Worm (Caenorhabditis elegans) whole organism, L3 larva: ENCODE data around the gene F35E8.10.

Experiments
- R02D3.7 ChIP-seq: fragments of 150-350 bp; optimal IDR thresholded peaks from 2 replicates; lab custom pipeline; 2014; ENCODE audit warnings: missing biosample characterization, missing genetic modification characterization
- aly-2 ChIP-seq: fragments of 150-350 bp; optimal IDR thresholded peaks from 2 replicates; lab custom pipeline; 2014; ENCODE audit warnings: missing biosample characterization, missing genetic modification characterization
- elt-1 ChIP-seq: fragments of 150-350 bp; optimal IDR thresholded peaks from 2 replicates; lab custom pipeline; 2014; ENCODE audit warnings: missing biosample characterization, missing genetic modification characterization
- eor-1 ChIP-seq, 2 experiments: fragments of 150-350 bp; optimal IDR thresholded peaks; 2 replicates each; lab custom pipeline; 2014 to 2018; ENCODE audit warnings: missing biosample characterization in 2 of 2, missing genetic modification characterization in 2 of 2
- lin-39 ChIP-seq: fragments of 150-350 bp; optimal IDR thresholded peaks from 2 replicates; lab custom pipeline; 2018; ENCODE audit warnings: missing biosample characterization, missing genetic modification reagents, missing genetic modification characterization
- nfya-1 ChIP-seq: sonication (generic microtip); optimal IDR thresholded peaks from 2 replicates; lab custom pipeline; 2017; ENCODE audit warnings: missing genetic modification characterization, mild to moderate bottlenecking, missing compliant biosample characterization, antibody characterized with exemption, moderate library complexity; ENCODE audit not compliant: insufficient read depth
- nhr-11 ChIP-seq: fragments of 150-350 bp; optimal IDR thresholded peaks from 2 replicates; lab custom pipeline; 2014; ENCODE audit warnings: missing biosample characterization, missing genetic modification characterization
- nhr-77 ChIP-seq: fragments of 150-350 bp; optimal IDR thresholded peaks from 2 replicates; lab custom pipeline; 2014; ENCODE audit warnings: missing biosample characterization, missing genetic modification characterization
- sea-2 ChIP-seq: fragments of 150-350 bp; sonication (generic microtip); optimal IDR thresholded peaks from 4 replicates; lab custom pipeline; 2014; ENCODE audit warnings: missing biosample characterization, missing genetic modification reagents, missing genetic modification characterization
- snpc-4 ChIP-seq: fragments of 150-350 bp; optimal IDR thresholded peaks from 2 replicates; lab custom pipeline; 2014; ENCODE audit warnings: missing biosample characterization, missing genetic modification characterization
- tbx-2 ChIP-seq: sonication (generic microtip); optimal IDR thresholded peaks from 2 replicates; lab custom pipeline; 2016; ENCODE audit warnings: mild to moderate bottlenecking, missing genetic modification characterization, missing compliant biosample characterization
- zag-1 ChIP-seq: fragments of 150-350 bp; optimal IDR thresholded peaks from 2 replicates; lab custom pipeline; 2014; ENCODE audit warnings: missing biosample characterization, missing genetic modification characterization

DNA sequence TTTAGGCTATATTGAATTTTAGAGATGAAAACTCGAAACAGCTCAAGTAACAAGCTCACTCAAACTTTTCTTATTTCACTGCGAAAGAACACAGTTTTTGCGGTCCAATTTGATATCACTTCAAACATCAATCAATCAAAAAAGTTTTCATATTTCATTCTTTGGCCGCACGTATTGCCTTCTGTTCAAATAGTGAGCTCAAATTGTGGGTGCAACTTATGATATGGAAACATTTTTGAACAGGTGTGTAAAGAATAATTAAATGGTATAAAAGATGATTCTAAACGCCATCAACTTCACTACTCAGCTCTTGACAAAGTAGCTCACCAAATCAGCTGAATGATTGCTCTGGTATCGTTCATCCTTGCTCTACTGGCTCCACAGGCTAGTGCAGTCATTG, 20.5 kb downstream of the F35E8.10 start, which contains the start of gene T06C12.14:
- TF ChIP-seq lin-39 (tag; lab: Kevin White, UChicago) (no peak), tbx-2 (no peak), R02D3.7 (tag; lab: Kevin White, UChicago) (no peak), nhr-11 (no peak), zag-1 (tag; lab: Kevin White, UChicago) (no peak), nfya-1 (tag; lab: Kevin White, UChicago) (no peak), sea-2 (GFP tag; lab: Kevin White, UChicago) (no peak), eor-1 (tag; optimal IDR thresholded peaks at IDR 0.05; lab: Kevin White, UChicago) (no peak), snpc-4 (tag; lab: Kevin White, UChicago) (no peak), aly-2 (tag; lab: Kevin White, UChicago) (no peak), nhr-77 (tag; lab: Kevin White, UChicago) (no peak), elt-1 (tag; lab: Kevin White, UChicago) (no peak)
